Worm (Caenorhabditis elegans) whole organism, L4 larva: ENCODE results near the gene T11F9.14.

Experiments used
- R02D3.7 ChIP-seq: fragments of 150-350 bp; sonication (generic microtip); optimal IDR thresholded peaks from 3 replicates; lab custom pipeline; 2014; ENCODE audit warnings: missing biosample characterization, missing genetic modification characterization
- ama-1 ChIP-seq: fragments of 150-350 bp; optimal IDR thresholded peaks from 2 replicates; lab custom pipeline; 2014; ENCODE audit warnings: inconsistent platforms, mixed read lengths
- fkh-10 ChIP-seq: fragments of 150-350 bp; optimal IDR thresholded peaks from 2 replicates; lab custom pipeline; 2014; ENCODE audit warnings: missing biosample characterization, missing genetic modification reagents, missing genetic modification characterization
- lin-1 ChIP-seq: fragments of 200-800 bp; sonication (Bioruptor generic); IDR thresholded peaks from 2 replicates; pipeline ENCODE4 v1.3.6; 2022; ENCODE audit warnings: missing genetic modification reagents, missing genetic modification characterization, missing compliant biosample characterization
- lsy-2 ChIP-seq, 2 experiments: fragments of 150-350 bp in 1 of 2; sonication (generic microtip) in 1 of 2; optimal IDR thresholded peaks; 2 replicates each; lab custom pipeline; 2014 to 2017; ENCODE audit warnings: missing biosample characterization in 2 of 2, missing genetic modification characterization in 2 of 2
- mep-1 ChIP-seq: fragments of 150-350 bp; sonication (generic microtip); optimal IDR thresholded peaks from 3 replicates; lab custom pipeline; 2014; ENCODE audit warnings: missing biosample characterization, missing genetic modification characterization
- nhr-11 ChIP-seq: fragments of 150-350 bp; optimal IDR thresholded peaks from 2 replicates; lab custom pipeline; 2014; ENCODE audit warnings: missing biosample characterization, missing genetic modification characterization
- nhr-237 ChIP-seq: sonication (generic microtip); optimal IDR thresholded peaks from 2 replicates; lab custom pipeline; 2017; ENCODE audit warnings: missing biosample characterization, missing genetic modification characterization
- nhr-25 ChIP-seq: sonication (generic microtip); optimal IDR thresholded peaks from 2 replicates; lab custom pipeline; 2017; ENCODE audit warnings: missing genetic modification characterization, mild to moderate bottlenecking, missing compliant biosample characterization, antibody characterized with exemption, moderate library complexity, borderline replicate concordance; ENCODE audit not compliant: insufficient read depth
- nhr-76 ChIP-seq: fragments of 150-350 bp; optimal IDR thresholded peaks from 2 replicates; lab custom pipeline; 2014; ENCODE audit warnings: missing biosample characterization, missing genetic modification characterization
- pha-4 ChIP-seq, 2 experiments: fragments of 150-350 bp in 1 of 2; fragments of 200-800 bp in 1 of 2; sonication (Bioruptor generic) in 1 of 2; IDR thresholded peaks in 1 of 2; optimal IDR thresholded peaks in 1 of 2; 2 replicates each; pipeline versions ENCODE4 v1.3.6 to Lab custom; 2014 to 2022; ENCODE audit warnings: missing genetic modification characterization in 2 of 2, missing genetic modification reagents in 2 of 2, missing biosample characterization in 1 of 2, missing compliant biosample characterization in 1 of 2
- unc-62 ChIP-seq, 3 experiments: fragments of 150-350 bp in 1 of 3; sonication (generic microtip); optimal IDR thresholded peaks in 2 of 3; peaks in 1 of 3; 1 replicate in 1 of 3; 2 replicates in 2 of 3; lab custom pipeline; 2014 to 2017; ENCODE audit warnings: missing biosample characterization in 3 of 3, missing genetic modification characterization in 3 of 3, missing genetic modification reagents in 3 of 3, missing genotype in 1 of 3
- vab-7 ChIP-seq: fragments of 200-800 bp; sonication (Bioruptor generic); IDR thresholded peaks from 2 replicates; pipeline ENCODE4 v1.3.6; 2022; ENCODE audit warnings: missing genetic modification reagents, missing genetic modification characterization, missing compliant biosample characterization

DNA sequence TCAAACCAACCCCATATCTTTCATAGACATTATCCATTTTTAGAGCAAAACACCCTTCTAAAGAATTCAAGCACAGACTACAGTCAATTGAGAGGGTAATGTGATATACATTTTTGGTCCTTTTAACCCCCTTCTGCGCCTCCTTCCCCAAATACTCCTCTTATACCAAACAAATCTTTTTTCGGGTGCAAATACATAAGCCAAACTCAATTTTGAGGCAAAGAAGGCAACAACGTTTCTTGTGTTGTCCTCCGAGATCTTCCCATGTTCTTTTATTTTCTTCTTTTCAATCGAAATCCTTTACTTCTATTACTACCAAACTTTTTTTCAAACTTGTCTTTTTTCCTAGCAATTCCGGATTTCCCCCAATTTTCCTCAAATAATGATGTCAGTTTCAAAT, 25.7 kb downstream of the T11F9.14 start:
- TF ChIP-seq vab-7 (no peak), mep-1 (no peak), unc-62 (GFP tag; optimal IDR thresholded peaks at IDR 0.05 in 1 of 2; lab: Kevin White, UChicago) (no peak), unc-62 (tag; optimal IDR thresholded peaks at IDR 0.05; lab: Kevin White, UChicago) (no peak), pha-4 (GFP tag; IDR thresholded peaks at IDR 0.05; lab: Robert Waterston, UW) (no peak), pha-4 (tag; optimal IDR thresholded peaks at IDR 0.05; lab: Kevin White, UChicago) (no peak), nhr-237 (tag; lab: Kevin White, UChicago) (no peak), nhr-25 (tag; lab: Kevin White, UChicago) (no peak), nhr-11 (tag; lab: Kevin White, UChicago) (no peak), lin-1 (GFP tag; lab: Robert Waterston, UW) (no peak), R02D3.7 (no peak), lsy-2 (tag; optimal IDR thresholded peaks at IDR 0.05; lab: Kevin White, UChicago) (no peak), nhr-76 (tag; lab: Kevin White, UChicago) (no peak), ama-1 (lab: Kevin White, UChicago) (no peak), fkh-10 (GFP tag; lab: Kevin White, UChicago) (no peak)
